Fruit fly (Drosophila melanogaster): ENCODE measurements around the gene Decay.

Gene Decay

dm6 chr3R:16502595-16503305, 1.9 kb upstream of the Decay start, which contains the start of gene CG42342:
CG42342 (plus strand) TSS chr3R:16502770.
- TF ChIP-seq svp (GFP tag): peak; percentile 2
- no peak for TF ChIP-seq CG8119 (GFP tag; IDR thresholded peaks at IDR 0.05)
- TF ChIP-seq Gug (GFP tag; IDR thresholded peaks at IDR 0.05): no peak
- peak; percentile 65 for TF ChIP-seq Eip78C (GFP tag)
- TF ChIP-seq cyc (GFP tag; optimal IDR thresholded peaks at IDR 0.05): no peak
- no peak for TF ChIP-seq achi (GFP tag; optimal IDR thresholded peaks at IDR 0.05)
- peak; percentile 4 for TF ChIP-seq CG6854 (GFP tag; optimal IDR thresholded peaks at IDR 0.05)
- TF ChIP-seq CG7368 (GFP tag; optimal IDR thresholded peaks at IDR 0.05): no peak
- peak in 1 of 2 experiments; percentile 4 for TF ChIP-seq ss (GFP tag; optimal IDR thresholded peaks at IDR 0.05)

dm6 chr3R:16498859-16499258, 2.0 kb downstream of the Decay start, which contains the start of gene Gr89a:
Gr89a (minus strand) TSS chr3R:16498959.
- TF ChIP-seq Hr39 (GFP tag; optimal IDR thresholded peaks at IDR 0.05): no peak
- no peak for TF ChIP-seq CG32006 (GFP tag; optimal IDR thresholded peaks at IDR 0.05)
- TF ChIP-seq spab (GFP tag; optimal IDR thresholded peaks at IDR 0.05): no peak
- TF ChIP-seq Met (GFP tag; optimal IDR thresholded peaks at IDR 0.05): no peak
- TF ChIP-seq fd85E (GFP tag; optimal IDR thresholded peaks at IDR 0.05): no peak
- TF ChIP-seq salr (GFP tag; optimal IDR thresholded peaks at IDR 0.05): no peak

- peak; percentile 72 for TF ChIP-seq CG32006 (GFP tag; optimal IDR thresholded peaks at IDR 0.05)
- peak; percentile 59 for TF ChIP-seq Sox14 (GFP tag; optimal IDR thresholded peaks at IDR 0.05)
- peak; percentile 70 for TF ChIP-seq CG10631 (GFP tag; optimal IDR thresholded peaks at IDR 0.05)
- peak; percentile 66 for TF ChIP-seq Eip75B (GFP tag; optimal IDR thresholded peaks at IDR 0.05)
- peak; percentile 74; the same call in 2 of the 3 replicates for TF ChIP-seq CG8119 (GFP tag; IDR thresholded peaks at IDR 0.05)
- TF ChIP-seq CG3032 (tag; optimal IDR thresholded peaks at IDR 0.05): peak; percentile 76
- no peak for TF ChIP-seq Hr38 (GFP tag; optimal IDR thresholded peaks at IDR 0.05)
- peak; percentile 60 for TF ChIP-seq CG1621 (tag; optimal IDR thresholded peaks at IDR 0.05)
- no peak for TF ChIP-seq fd85E (GFP tag; optimal IDR thresholded peaks at IDR 0.05)
- TF ChIP-seq dac (GFP tag; optimal IDR thresholded peaks at IDR 0.05): peak; percentile 49
- TF ChIP-seq Hr4 (GFP tag; optimal IDR thresholded peaks at IDR 0.05): peak; percentile 62
- TF ChIP-seq CG15336 (GFP tag; IDR thresholded peaks at IDR 0.05): peak; percentile 76
- peak; percentile 16 for TF ChIP-seq CG4318 (GFP tag; optimal IDR thresholded peaks at IDR 0.05)
- TF ChIP-seq CG6792 (GFP tag; optimal IDR thresholded peaks at IDR 0.05): peak; percentile 58
- peak; percentile 35 for TF ChIP-seq CG11902 (GFP tag; optimal IDR thresholded peaks at IDR 0.05)
- TF ChIP-seq CG6163 (GFP tag; IDR thresholded peaks at IDR 0.05): peak; percentile 87
- peak; percentile 65 for TF ChIP-seq Gug (GFP tag; IDR thresholded peaks at IDR 0.05)
- peak; percentile 15 for TF ChIP-seq CG16779 (tag; optimal IDR thresholded peaks at IDR 0.05)
- peak; percentile 66 for TF ChIP-seq CG11294 (GFP tag; IDR thresholded peaks at IDR 0.05)
- peak; percentile 19 for TF ChIP-seq Ets21C (GFP tag; optimal IDR thresholded peaks at IDR 0.05)
- peak; percentile 93 for TF ChIP-seq Eip78C (GFP tag)
- TF ChIP-seq svp (GFP tag): peak; percentile 79
- TF ChIP-seq Hr39 (GFP tag; optimal IDR thresholded peaks at IDR 0.05): peak; percentile 71
- peak; percentile 80 for TF ChIP-seq CG3919 (GFP tag; optimal IDR thresholded peaks at IDR 0.05)
- TF ChIP-seq spab (GFP tag; optimal IDR thresholded peaks at IDR 0.05): peak; percentile 31
- peak; percentile 72 for TF ChIP-seq CG10669 (GFP tag; optimal IDR thresholded peaks at IDR 0.05)
- TF ChIP-seq CG34406 (GFP tag; optimal IDR thresholded peaks at IDR 0.05): peak; percentile 73
- peak; percentile 30 for TF ChIP-seq fd59A (GFP tag; optimal IDR thresholded peaks at IDR 0.05)
- TF ChIP-seq CG8319 (GFP tag; optimal IDR thresholded peaks at IDR 0.05): peak; percentile 44
- peak; percentile 69 for TF ChIP-seq achi (GFP tag; optimal IDR thresholded peaks at IDR 0.05)
- TF ChIP-seq CG31627 (GFP tag; optimal IDR thresholded peaks at IDR 0.05): peak; percentile 77
- peak; percentile 70 for TF ChIP-seq pdm3 (GFP tag; optimal IDR thresholded peaks at IDR 0.05)
- TF ChIP-seq eg (GFP tag; IDR thresholded peaks at IDR 0.05): peak; percentile 90
- peak; percentile 34 for TF ChIP-seq CG7368 (GFP tag; optimal IDR thresholded peaks at IDR 0.05)
- TF ChIP-seq CG11762 (GFP tag; optimal IDR thresholded peaks at IDR 0.05; ENCODE audit: insufficient read depth): peak; percentile 47
- no peak for TF ChIP-seq Eip93F (GFP tag; optimal IDR thresholded peaks at IDR 0.05)
- peak; percentile 74 for TF ChIP-seq OdsH (GFP tag; optimal IDR thresholded peaks at IDR 0.05)
- TF ChIP-seq CG6808 (GFP tag; optimal IDR thresholded peaks at IDR 0.05): peak; percentile 20
- TF ChIP-seq CG9139 (GFP tag; optimal IDR thresholded peaks at IDR 0.05): peak; percentile 11
- peak; percentile 56 for TF ChIP-seq Sox102F (GFP tag; optimal IDR thresholded peaks at IDR 0.05)
- peak; percentile 26 for TF ChIP-seq Lpt (GFP tag; optimal IDR thresholded peaks at IDR 0.05)
Measured at dm6 chr3R:16497379-16497778, 3.5 kb downstream of the Decay start.

Measured in whole organism, prepupa.